Worm (Caenorhabditis elegans) whole organism, early embryonic: Measurements from ENCODE around the gene scl-20.

ENCODE experiments used
- B0310.2 ChIP-seq: sonication (generic microtip); optimal IDR thresholded peaks from 2 replicates; lab custom pipeline; 2016; ENCODE audit warnings: mild to moderate bottlenecking, missing genetic modification characterization, missing compliant biosample characterization
- F13C5.2 ChIP-seq: sonication (generic microtip); optimal IDR thresholded peaks from 2 replicates; lab custom pipeline; 2017; ENCODE audit warnings: mild to moderate bottlenecking, missing genetic modification characterization, inconsistent platforms, missing compliant biosample characterization
- aly-1 ChIP-seq: sonication (generic microtip); optimal IDR thresholded peaks from 2 replicates; lab custom pipeline; 2016; ENCODE audit warnings: missing genetic modification characterization, missing compliant biosample characterization
- ama-1 ChIP-seq: fragments of 150-350 bp; optimal IDR thresholded peaks from 2 replicates; lab custom pipeline; 2014
- ceh-13 ChIP-seq: fragments of 200-800 bp; sonication (Bioruptor generic); optimal IDR thresholded peaks from 2 replicates; lab custom pipeline; 2018; ENCODE audit warnings: mild to moderate bottlenecking, missing genetic modification characterization, missing compliant biosample characterization
- ceh-36 ChIP-seq: sonication (generic microtip); optimal IDR thresholded peaks from 2 replicates; lab custom pipeline; 2016; ENCODE audit warnings: missing genetic modification characterization, inconsistent platforms, missing compliant biosample characterization
- ets-7 ChIP-seq: sonication (generic microtip); optimal IDR thresholded peaks from 2 replicates; lab custom pipeline; 2016; ENCODE audit warnings: missing genotype, missing genetic modification characterization, missing compliant biosample characterization
- flt-1 ChIP-seq: fragments of 200-800 bp; sonication (Bioruptor generic); IDR thresholded peaks from 2 replicates; pipeline ENCODE4 v1.3.6; 2022; ENCODE audit warnings: missing genetic modification characterization, missing compliant biosample characterization
- hmbx-1 ChIP-seq: sonication (generic microtip); optimal IDR thresholded peaks from 2 replicates; lab custom pipeline; 2016; ENCODE audit warnings: mild to moderate bottlenecking, missing genetic modification characterization, missing compliant biosample characterization
- hmg-4 ChIP-seq: fragments of 200-800 bp; sonication (Bioruptor generic); optimal IDR thresholded peaks from 2 replicates; lab custom pipeline; 2018; ENCODE audit warnings: mild to moderate bottlenecking, missing genetic modification characterization, missing compliant biosample characterization
- hnd-1 ChIP-seq: sonication (generic microtip); optimal IDR thresholded peaks from 2 replicates; lab custom pipeline; 2016; ENCODE audit warnings: missing genetic modification characterization, missing compliant biosample characterization
- pes-1 ChIP-seq: fragments of 200-800 bp; sonication (Bioruptor generic); IDR thresholded peaks from 2 replicates; pipeline ENCODE4 v1.3.6; 2022; ENCODE audit warnings: missing genetic modification reagents, missing genetic modification characterization, missing compliant biosample characterization
- scrt-1 ChIP-seq: fragments of 200-800 bp; sonication (Bioruptor generic); IDR thresholded peaks from 2 replicates; pipeline ENCODE4 v1.3.6; 2022; ENCODE audit warnings: missing genetic modification characterization, missing compliant biosample characterization
- sea-1 ChIP-seq: fragments of 200-800 bp; sonication (Bioruptor generic); conservative IDR thresholded peaks from 2 replicates; pipeline ENCODE4 v1.3.6; 2022; ENCODE audit warnings: missing genetic modification characterization, missing compliant biosample characterization
- tbx-11 ChIP-seq: fragments of 200-800 bp; sonication (Bioruptor generic); IDR thresholded peaks from 2 replicates; pipeline ENCODE4 v1.3.6; 2022; ENCODE audit warnings: missing genetic modification characterization, missing compliant biosample characterization
- tbx-37 ChIP-seq: fragments of 200-800 bp; sonication (Bioruptor generic); conservative IDR thresholded peaks from 2 replicates; pipeline ENCODE4 v1.3.6; 2022; ENCODE audit warnings: missing genetic modification reagents, missing genetic modification characterization, missing compliant biosample characterization
- tra-4 ChIP-seq: sonication (generic microtip); optimal IDR thresholded peaks from 2 replicates; lab custom pipeline; 2017; ENCODE audit warnings: missing genetic modification characterization, missing compliant biosample characterization

The scl-20 gene

ce11 chrV:18750445-18750844, 16.2 kb upstream of the scl-20 start, which contains the start of the genes F11D11.21 and F11D11.12:
Gene F11D11.21, minus strand, starts transcription at chrV:18750545.
Gene F11D11.12, minus strand, starts transcription at chrV:18750682.
- TF ChIP-seq B0310.2 = no peak
- TF ChIP-seq hmbx-1 = no peak
- no peak for TF ChIP-seq scrt-1 (GFP tag; lab: Robert Waterston, UW)
- no peak for TF ChIP-seq tbx-11 (GFP tag; lab: Robert Waterston, UW)
- TF ChIP-seq ama-1 (lab: Kevin White, UChicago) = no peak
- TF ChIP-seq pes-1 (GFP tag; lab: Robert Waterston, UW) = no peak
- no peak for TF ChIP-seq F13C5.2 (tag; lab: Kevin White, UChicago)
- TF ChIP-seq ceh-13 (GFP tag; lab: Kevin White, UChicago) = no peak
- TF ChIP-seq tbx-37 (GFP tag; lab: Robert Waterston, UW) = no peak
- TF ChIP-seq ceh-36 = no peak
- TF ChIP-seq sea-1 (GFP tag; lab: Robert Waterston, UW) = no peak
- TF ChIP-seq hnd-1 (tag; lab: Kevin White, UChicago) = no peak
- no peak for TF ChIP-seq hmg-4 (GFP tag; lab: Kevin White, UChicago)
- TF ChIP-seq tra-4 (tag; lab: Kevin White, UChicago) = no peak
- no peak for TF ChIP-seq aly-1
- no peak for TF ChIP-seq flt-1 (GFP tag; lab: Robert Waterston, UW)

- no peak for TF ChIP-seq hnd-1 (tag; lab: Kevin White, UChicago)
- no peak for TF ChIP-seq tbx-37 (GFP tag; lab: Robert Waterston, UW)
- TF ChIP-seq flt-1 (GFP tag; lab: Robert Waterston, UW) = no peak
- TF ChIP-seq F13C5.2 (tag; lab: Kevin White, UChicago) = no peak
- no peak for TF ChIP-seq tbx-11 (GFP tag; lab: Robert Waterston, UW)
- TF ChIP-seq ceh-13 (GFP tag; lab: Kevin White, UChicago) = no peak
- no peak for TF ChIP-seq hmbx-1
- no peak for TF ChIP-seq aly-1
- TF ChIP-seq tra-4 (tag; lab: Kevin White, UChicago) = no peak
- TF ChIP-seq ama-1 (lab: Kevin White, UChicago) = no peak
- no peak for TF ChIP-seq ets-7 (tag; lab: Kevin White, UChicago)
- TF ChIP-seq sea-1 (GFP tag; lab: Robert Waterston, UW) = no peak
- TF ChIP-seq pes-1 (GFP tag; lab: Robert Waterston, UW) = no peak
- no peak for TF ChIP-seq ceh-36
Measured at ce11 chrV:18748726-18749125, 14.4 kb upstream of the scl-20 start, which contains the start of gene clec-252. Gene clec-252, minus strand, starts transcription at chrV:18748826.

ce11 chrV:18746937-18747660, 12.8 kb upstream of the scl-20 start, which contains the start of gene clec-251:
Gene clec-251, minus strand, starts transcription at chrV:18746987.
- TF ChIP-seq hmg-4 (GFP tag; lab: Kevin White, UChicago) (no peak), tbx-11 (GFP tag; lab: Robert Waterston, UW) (no peak), hmbx-1 (no peak), scrt-1 (GFP tag; lab: Robert Waterston, UW) (no peak), tbx-37 (GFP tag; lab: Robert Waterston, UW) (no peak), ceh-13 (GFP tag; lab: Kevin White, UChicago) (no peak), ets-7 (tag; lab: Kevin White, UChicago) (no peak), hnd-1 (tag; lab: Kevin White, UChicago) (no peak), F13C5.2 (tag; lab: Kevin White, UChicago) (no peak), B0310.2 (no peak), aly-1 (no peak), sea-1 (GFP tag; lab: Robert Waterston, UW) (no peak)

ce11 chrV:18742108-18742507, 7.8 kb upstream of the scl-20 start, which contains the start of gene clec-250:
Gene clec-250, minus strand, starts transcription at chrV:18742208.
- TF ChIP-seq F13C5.2 (tag; lab: Kevin White, UChicago) = no peak
- TF ChIP-seq hmg-4 (GFP tag; lab: Kevin White, UChicago) = no peak
- no peak for TF ChIP-seq sea-1 (GFP tag; lab: Robert Waterston, UW)
- no peak for TF ChIP-seq pes-1 (GFP tag; lab: Robert Waterston, UW)
- TF ChIP-seq aly-1 = no peak
- no peak for TF ChIP-seq scrt-1 (GFP tag; lab: Robert Waterston, UW)
- no peak for TF ChIP-seq ceh-36
- TF ChIP-seq tra-4 (tag; lab: Kevin White, UChicago) = no peak
- TF ChIP-seq B0310.2 = no peak
- TF ChIP-seq hmbx-1 = no peak
- TF ChIP-seq flt-1 (GFP tag; lab: Robert Waterston, UW) = no peak
- no peak for TF ChIP-seq tbx-37 (GFP tag; lab: Robert Waterston, UW)
- no peak for TF ChIP-seq hnd-1 (tag; lab: Kevin White, UChicago)
- no peak for TF ChIP-seq ama-1 (lab: Kevin White, UChicago)
- TF ChIP-seq ets-7 (tag; lab: Kevin White, UChicago) = no peak

ce11 chrV:18737646-18738045, 3.4 kb upstream of the scl-20 start:
- TF ChIP-seq sea-1 (GFP tag; lab: Robert Waterston, UW) = no peak
- TF ChIP-seq aly-1 = no peak
- TF ChIP-seq ama-1 (lab: Kevin White, UChicago) = no peak
- TF ChIP-seq scrt-1 (GFP tag; lab: Robert Waterston, UW) = no peak
- TF ChIP-seq tra-4 (tag; lab: Kevin White, UChicago) = no peak
- no peak for TF ChIP-seq ceh-36
- TF ChIP-seq flt-1 (GFP tag; lab: Robert Waterston, UW) = no peak
- no peak for TF ChIP-seq tbx-37 (GFP tag; lab: Robert Waterston, UW)
- TF ChIP-seq ceh-13 (GFP tag; lab: Kevin White, UChicago) = no peak
- TF ChIP-seq ets-7 (tag; lab: Kevin White, UChicago) = no peak
- no peak for TF ChIP-seq hnd-1 (tag; lab: Kevin White, UChicago)
- TF ChIP-seq pes-1 (GFP tag; lab: Robert Waterston, UW) = no peak
- no peak for TF ChIP-seq B0310.2
- TF ChIP-seq hmbx-1 = no peak

- TF ChIP-seq hnd-1 (tag; lab: Kevin White, UChicago) = no peak
- TF ChIP-seq ama-1 (lab: Kevin White, UChicago) = no peak
- TF ChIP-seq scrt-1 (GFP tag; lab: Robert Waterston, UW) = no peak
- no peak for TF ChIP-seq flt-1 (GFP tag; lab: Robert Waterston, UW)
- peak; percentile 88 for TF ChIP-seq ceh-36
- TF ChIP-seq tbx-37 (GFP tag; lab: Robert Waterston, UW) = no peak
Measured at ce11 chrV:18733942-18734341, 339 bp downstream of the scl-20 start.
